Worm (Caenorhabditis elegans): ENCODE measurements around the gene srd-18.

ce11 chrV:13426764-13427163 is at the start of gene srd-18:
- TF ChIP-seq ceh-16 (tag; optimal IDR thresholded peaks at IDR 0.05) = no peak
- TF ChIP-seq ama-1 (optimal IDR thresholded peaks at IDR 0.05) = no peak
- no peak for TF ChIP-seq nhr-237 (tag; optimal IDR thresholded peaks at IDR 0.05)
- no peak for TF ChIP-seq egl-27 (tag; optimal IDR thresholded peaks at IDR 0.05)
- TF ChIP-seq sma-3 (GFP tag; optimal IDR thresholded peaks at IDR 0.05) = no peak
- TF ChIP-seq skn-1 (tag; optimal IDR thresholded peaks at IDR 0.05) = no peak
- TF ChIP-seq unc-62 (GFP tag; optimal IDR thresholded peaks at IDR 0.05) = no peak
- TF ChIP-seq R02D3.7 (tag; optimal IDR thresholded peaks at IDR 0.05) = no peak
- no peak for TF ChIP-seq zag-1 (tag; optimal IDR thresholded peaks at IDR 0.05)
- TF ChIP-seq nhr-10 (tag; optimal IDR thresholded peaks at IDR 0.05) = no peak
- no peak for TF ChIP-seq blmp-1 (tag; optimal IDR thresholded peaks at IDR 0.05; ENCODE audit: insufficient read depth)
- no peak for TF ChIP-seq nhr-25 (tag; optimal IDR thresholded peaks at IDR 0.05)
